Worm (Caenorhabditis elegans) whole organism, L1 larva: ENCODE data around the gene col-106.

Experiments used
- F16B12.6 ChIP-seq: fragments of 150-350 bp; optimal IDR thresholded peaks from 2 replicates; lab custom pipeline; 2014; ENCODE audit warnings: missing biosample characterization, missing genetic modification characterization
- aha-1 ChIP-seq: fragments of 150-350 bp; optimal IDR thresholded peaks from 2 replicates; lab custom pipeline; 2014; ENCODE audit warnings: missing biosample characterization, missing genetic modification characterization
- aly-2 ChIP-seq: fragments of 150-350 bp; optimal IDR thresholded peaks from 2 replicates; lab custom pipeline; 2014; ENCODE audit warnings: missing biosample characterization, missing genetic modification characterization
- ceh-63 ChIP-seq: fragments of 200-800 bp; sonication (Bioruptor generic); optimal IDR thresholded peaks from 2 replicates; lab custom pipeline; 2018; ENCODE audit warnings: mild to moderate bottlenecking, missing genetic modification characterization, missing compliant biosample characterization
- ceh-82 ChIP-seq, 3 experiments: fragments of 150-350 bp in 1 of 3; sonication (generic microtip) in 2 of 3; optimal IDR thresholded peaks; 2 replicates each; lab custom pipeline; 2014 to 2017; ENCODE audit warnings: missing biosample characterization in 3 of 3, missing genetic modification characterization in 3 of 3
- ces-1 ChIP-seq: fragments of 150-350 bp; optimal IDR thresholded peaks from 2 replicates; lab custom pipeline; 2014; ENCODE audit warnings: missing biosample characterization, missing genetic modification reagents, missing genetic modification characterization
- dpl-1 ChIP-seq, 3 experiments: fragments of 150-350 bp in 2 of 3; sonication (generic microtip) in 1 of 3; optimal IDR thresholded peaks; 2 replicates each; lab custom pipeline; 2014 to 2017; ENCODE audit warnings: missing biosample characterization in 3 of 3, missing genetic modification characterization in 3 of 3, missing genetic modification reagents in 3 of 3
- egl-27 ChIP-seq, 2 experiments: fragments of 150-350 bp in 1 of 2; sonication (generic microtip); optimal IDR thresholded peaks; 3 replicates each; lab custom pipeline; 2017 to 2018; ENCODE audit warnings: missing biosample characterization in 2 of 2, missing genetic modification characterization in 2 of 2, missing genetic modification reagents in 2 of 2
- elt-2 ChIP-seq: sonication (generic microtip); optimal IDR thresholded peaks from 2 replicates; lab custom pipeline; 2016; ENCODE audit warnings: missing genetic modification characterization, mild to moderate bottlenecking, inconsistent platforms, missing compliant biosample characterization, missing genetic modification reagents
- ets-5 ChIP-seq: fragments of 200-800 bp; sonication (Bioruptor generic); IDR thresholded peaks from 2 replicates; pipeline ENCODE4 v1.3.6; 2022; ENCODE audit warnings: missing genetic modification characterization, missing compliant biosample characterization
- fkh-10 ChIP-seq: sonication (generic microtip); optimal IDR thresholded peaks from 2 replicates; lab custom pipeline; 2017; ENCODE audit warnings: missing biosample characterization, missing genetic modification reagents, missing genetic modification characterization
- fkh-4 ChIP-seq: sonication (generic microtip); optimal IDR thresholded peaks from 2 replicates; lab custom pipeline; 2016; ENCODE audit warnings: missing compliant biosample characterization, missing genetic modification characterization, borderline replicate concordance
- fkh-8 ChIP-seq: sonication (generic microtip); optimal IDR thresholded peaks from 2 replicates; lab custom pipeline; 2016; ENCODE audit warnings: mild to moderate bottlenecking, missing genetic modification characterization, missing compliant biosample characterization
- fos-1 ChIP-seq: fragments of 150-350 bp; optimal IDR thresholded peaks from 2 replicates; lab custom pipeline; 2014; ENCODE audit warnings: missing biosample characterization, missing genetic modification characterization
- hlh-17 ChIP-seq: fragments of 200-800 bp; sonication (Bioruptor generic); optimal IDR thresholded peaks from 2 replicates; lab custom pipeline; 2018; ENCODE audit warnings: missing genetic modification characterization, mild to moderate bottlenecking, missing compliant biosample characterization, moderate library complexity, borderline replicate concordance
- lin-13 ChIP-seq: fragments of 150-350 bp; optimal IDR thresholded peaks from 2 replicates; lab custom pipeline; 2014; ENCODE audit warnings: missing biosample characterization, missing genetic modification reagents, missing genetic modification characterization
- lin-14 ChIP-seq: fragments of 200-800 bp; sonication (Bioruptor generic); optimal IDR thresholded peaks from 2 replicates; lab custom pipeline; 2018; ENCODE audit warnings: mild to moderate bottlenecking, missing genetic modification characterization, moderate library complexity, missing compliant biosample characterization
- lir-3 ChIP-seq: sonication (generic microtip); optimal IDR thresholded peaks from 2 replicates; lab custom pipeline; 2016; ENCODE audit warnings: mild to moderate bottlenecking, missing genetic modification characterization, moderate library complexity, missing compliant biosample characterization; ENCODE audit not compliant: poor library complexity
- mdl-1 ChIP-seq, 2 experiments: fragments of 150-350 bp; optimal IDR thresholded peaks; 2 replicates each; lab custom pipeline; 2014 to 2017; ENCODE audit warnings: missing biosample characterization in 2 of 2, missing genetic modification characterization in 2 of 2, inconsistent platforms in 1 of 2
- nhr-11 ChIP-seq: fragments of 150-350 bp; optimal IDR thresholded peaks from 2 replicates; lab custom pipeline; 2014; ENCODE audit warnings: missing biosample characterization, missing genetic modification characterization
- nhr-12 ChIP-seq: sonication (generic microtip); optimal IDR thresholded peaks from 2 replicates; lab custom pipeline; 2017; ENCODE audit warnings: missing biosample characterization, missing genetic modification characterization
- nhr-19 ChIP-seq: fragments of 200-800 bp; sonication (Bioruptor generic); conservative IDR thresholded peaks from 2 replicates; pipeline ENCODE4 v1.3.6; 2022; ENCODE audit warnings: missing genetic modification characterization, missing compliant biosample characterization
- nhr-20 ChIP-seq: sonication (generic microtip); optimal IDR thresholded peaks from 2 replicates; lab custom pipeline; 2016; ENCODE audit warnings: mild to moderate bottlenecking, missing genetic modification characterization, missing compliant biosample characterization
- nhr-237 ChIP-seq: fragments of 150-350 bp; optimal IDR thresholded peaks from 2 replicates; lab custom pipeline; 2014; ENCODE audit warnings: missing biosample characterization, missing genetic modification characterization
- nhr-28 ChIP-seq: fragments of 150-350 bp; optimal IDR thresholded peaks from 2 replicates; lab custom pipeline; 2014; ENCODE audit warnings: missing biosample characterization, missing genetic modification characterization
- nhr-47 ChIP-seq: sonication (generic microtip); optimal IDR thresholded peaks from 2 replicates; lab custom pipeline; 2016; ENCODE audit warnings: mild to moderate bottlenecking, missing genetic modification characterization, moderate library complexity, missing compliant biosample characterization
- nhr-71 ChIP-seq: sonication (generic microtip); optimal IDR thresholded peaks from 2 replicates; lab custom pipeline; 2016; ENCODE audit warnings: mild to moderate bottlenecking, missing genetic modification characterization, moderate library complexity, missing compliant biosample characterization
- nhr-84 ChIP-seq: sonication (generic microtip); optimal IDR thresholded peaks from 2 replicates; lab custom pipeline; 2017; ENCODE audit warnings: missing biosample characterization, missing genetic modification characterization
- nhr-85 ChIP-seq: sonication (generic microtip); peaks from one replicate; lab custom pipeline; 2016; ENCODE audit warnings: missing genetic modification characterization, inconsistent platforms, missing compliant biosample characterization
- nhr-90 ChIP-seq: sonication (generic microtip); optimal IDR thresholded peaks from 2 replicates; lab custom pipeline; 2016; ENCODE audit warnings: mild to moderate bottlenecking, missing genetic modification characterization, missing compliant biosample characterization; ENCODE audit not compliant: poor library complexity
- rnt-1 ChIP-seq: sonication (generic microtip); optimal IDR thresholded peaks from 2 replicates; lab custom pipeline; 2016; ENCODE audit warnings: mild to moderate bottlenecking, missing genetic modification characterization, moderate library complexity, missing compliant biosample characterization
- sox-4 ChIP-seq: sonication (generic microtip); optimal IDR thresholded peaks from 2 replicates; lab custom pipeline; 2016; ENCODE audit warnings: missing genetic modification characterization, missing compliant biosample characterization
- sptf-1 ChIP-seq: fragments of 150-350 bp; optimal IDR thresholded peaks from 2 replicates; lab custom pipeline; 2014; ENCODE audit warnings: missing biosample characterization, missing genetic modification characterization
- sup-37 ChIP-seq: fragments of 200-800 bp; sonication (Bioruptor generic); optimal IDR thresholded peaks from 2 replicates; lab custom pipeline; 2018; ENCODE audit warnings: mild to moderate bottlenecking, missing genetic modification characterization, missing compliant biosample characterization
- swsn-7 ChIP-seq: sonication (generic microtip); optimal IDR thresholded peaks from 2 replicates; lab custom pipeline; 2016; ENCODE audit warnings: missing genetic modification characterization, missing compliant biosample characterization
- tbx-2 ChIP-seq: sonication (generic microtip); optimal IDR thresholded peaks from 2 replicates; lab custom pipeline; 2016; ENCODE audit warnings: missing genetic modification characterization, missing compliant biosample characterization
- tlp-1 ChIP-seq: fragments of 150-350 bp; optimal IDR thresholded peaks from 2 replicates; lab custom pipeline; 2014; ENCODE audit warnings: missing biosample characterization, missing genetic modification characterization
- unc-130 ChIP-seq: fragments of 150-350 bp; optimal IDR thresholded peaks from 2 replicates; lab custom pipeline; 2017; ENCODE audit warnings: missing biosample characterization, missing genetic modification characterization, inconsistent platforms
- unc-86 ChIP-seq: sonication (generic microtip); optimal IDR thresholded peaks from 2 replicates; lab custom pipeline; 2016; ENCODE audit warnings: missing genetic modification characterization, missing compliant biosample characterization
- vab-15 ChIP-seq: sonication (generic microtip); optimal IDR thresholded peaks from 2 replicates; lab custom pipeline; 2017; ENCODE audit warnings: missing genotype, mild to moderate bottlenecking, missing genetic modification characterization, missing compliant biosample characterization
- zip-4 ChIP-seq: fragments of 200-800 bp; sonication (Bioruptor generic); optimal IDR thresholded peaks from 2 replicates; lab custom pipeline; 2018; ENCODE audit warnings: mild to moderate bottlenecking, missing genetic modification characterization, moderate library complexity, missing compliant biosample characterization

Gene col-106

DNA sequence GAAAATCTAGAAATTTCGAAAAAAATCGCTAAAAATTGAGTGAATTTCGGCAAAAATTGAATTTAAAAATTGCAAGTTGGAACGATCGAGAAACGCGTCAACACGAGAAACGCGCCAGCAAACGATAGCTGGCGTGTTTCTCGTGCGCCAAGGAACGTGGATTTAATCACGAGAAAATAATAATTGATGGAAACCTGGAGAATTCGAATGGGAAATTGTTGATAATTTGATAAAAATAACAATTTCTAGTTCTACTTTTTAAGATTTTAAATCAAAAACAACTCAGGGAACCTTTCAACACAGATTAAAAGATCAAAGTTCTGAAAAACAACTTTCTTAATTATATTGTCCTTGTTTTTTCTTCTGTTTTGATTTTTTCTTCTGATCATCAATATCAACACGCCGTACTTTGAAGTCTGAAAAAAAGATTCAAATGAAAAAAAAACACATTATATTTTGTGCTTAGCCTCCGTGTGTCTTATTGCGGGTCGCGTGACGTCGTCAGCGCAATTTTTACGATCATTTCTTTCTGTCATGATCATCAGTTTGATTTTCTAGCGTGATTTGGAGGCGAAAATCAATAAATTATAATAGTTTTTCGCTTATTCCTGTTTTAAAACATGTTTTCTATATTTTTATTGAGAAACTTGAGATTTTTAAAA is 35.6 kb upstream of the col-106 start, which contains the start of gene npp-20 (continued):
- TF ChIP-seq vab-15 (tag; lab: Kevin White, UChicago): no peak
- TF ChIP-seq unc-130: peak; percentile 39
- TF ChIP-seq sup-37 (GFP tag; lab: Kevin White, UChicago): no peak
- peak; percentile 75 for TF ChIP-seq nhr-90 (tag; lab: Kevin White, UChicago)
- TF ChIP-seq lin-13 (GFP tag; lab: Kevin White, UChicago): peak; percentile 55
- peak in 1 of 2 experiments; percentile 72 for TF ChIP-seq mdl-1 (tag; optimal IDR thresholded peaks at IDR 0.05; lab: Kevin White, UChicago)
- peak; percentile 54 for TF ChIP-seq nhr-19
- TF ChIP-seq tlp-1 (tag; lab: Kevin White, UChicago): no peak
- no peak for TF ChIP-seq ces-1 (GFP tag; lab: Kevin White, UChicago)
- no peak for TF ChIP-seq lin-14 (GFP tag; lab: Kevin White, UChicago)
- no peak for TF ChIP-seq ceh-63 (GFP tag; lab: Kevin White, UChicago)
- TF ChIP-seq zip-4: peak; percentile 19
- TF ChIP-seq aly-2 (tag; lab: Kevin White, UChicago): peak; percentile 12
- no peak for TF ChIP-seq aha-1 (tag; lab: Kevin White, UChicago)
- peak; percentile 75 for TF ChIP-seq nhr-71
- TF ChIP-seq fkh-10: no peak
- no peak for TF ChIP-seq sptf-1 (tag; lab: Kevin White, UChicago)
- TF ChIP-seq nhr-47 (tag; lab: Kevin White, UChicago): peak; percentile 83
- no peak for TF ChIP-seq ets-5 (GFP tag; lab: Robert Waterston, UW)
- peak; percentile 36 for TF ChIP-seq unc-86 (tag; lab: Kevin White, UChicago)
- TF ChIP-seq fkh-4 (tag; lab: Kevin White, UChicago): no peak
- TF ChIP-seq nhr-12: no peak
- TF ChIP-seq nhr-84 (tag; lab: Kevin White, UChicago): no peak
- no peak for TF ChIP-seq nhr-237 (tag; lab: Kevin White, UChicago)
- no peak for TF ChIP-seq hlh-17 (GFP tag; lab: Kevin White, UChicago)
- TF ChIP-seq dpl-1 (GFP tag; optimal IDR thresholded peaks at IDR 0.05; lab: Kevin White, UChicago): peak; percentile 62 to 78 (median 78)
- TF ChIP-seq ceh-82 (tag; optimal IDR thresholded peaks at IDR 0.05; lab: Kevin White, UChicago): peak; percentile 48 to 73 (median 72)
- TF ChIP-seq swsn-7 (tag; lab: Kevin White, UChicago): peak; percentile 69
- no peak for TF ChIP-seq sox-4
- TF ChIP-seq nhr-28 (tag; lab: Kevin White, UChicago): no peak
- TF ChIP-seq elt-2 (tag; lab: Kevin White, UChicago): no peak
- peak; percentile 48 for TF ChIP-seq F16B12.6 (tag; lab: Kevin White, UChicago)

DNA sequence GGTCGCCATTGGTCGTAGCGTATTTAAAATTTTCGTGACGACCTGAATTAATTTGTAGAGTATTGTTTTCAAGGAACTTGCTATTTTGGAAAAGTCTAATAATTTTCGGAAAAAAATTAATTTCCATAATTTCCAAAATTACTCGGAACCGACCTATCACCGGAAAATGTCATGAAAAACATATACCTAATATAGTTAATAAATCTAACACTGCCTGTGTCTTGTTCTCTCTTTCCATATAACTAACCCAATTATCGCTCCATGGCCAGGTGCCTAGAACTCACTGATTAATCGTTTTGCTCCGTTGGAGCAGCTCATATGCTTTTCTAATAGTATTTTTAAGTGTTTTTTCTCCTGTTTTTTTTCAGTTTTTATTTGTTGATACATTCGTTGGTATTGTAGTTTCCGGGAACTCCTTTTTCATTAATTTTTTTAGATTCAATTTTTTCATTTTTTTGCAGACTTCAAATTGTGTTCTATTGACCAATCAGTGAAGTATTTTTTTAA is 24.4 kb upstream of the col-106 start, which contains the start of gene Y77E11A.16:
Gene Y77E11A.16, plus strand, starts transcription at position 457 of the 507 bp plus-strand sequence.
- TF ChIP-seq F16B12.6 (tag; lab: Kevin White, UChicago) (no peak), nhr-47 (tag; lab: Kevin White, UChicago) (peak; percentile 37), nhr-71 (peak; percentile 57), egl-27 (tag; optimal IDR thresholded peaks at IDR 0.05; lab: Kevin White, UChicago) (no peak), rnt-1 (no peak), nhr-85 (tag; lab: Kevin White, UChicago) (no peak), mdl-1 (tag; optimal IDR thresholded peaks at IDR 0.05; lab: Kevin White, UChicago) (no peak), lin-14 (GFP tag; lab: Kevin White, UChicago) (peak; percentile 61), nhr-11 (tag; lab: Kevin White, UChicago) (no peak), nhr-20 (tag; lab: Kevin White, UChicago) (no peak), ceh-63 (GFP tag; lab: Kevin White, UChicago) (no peak), lir-3 (tag; lab: Kevin White, UChicago) (no peak), lin-13 (GFP tag; lab: Kevin White, UChicago) (no peak), fos-1 (tag; lab: Kevin White, UChicago) (no peak), sup-37 (GFP tag; lab: Kevin White, UChicago) (no peak), fkh-8 (peak; percentile 17), tbx-2 (tag; lab: Kevin White, UChicago) (no peak)
